Worm (Caenorhabditis elegans): ENCODE data around the gene itr-1.

The itr-1 gene

ce11 chrIV:7722806-7723205 lies 47.8 kb downstream of the itr-1 start, which contains the start of gene C50F7.6:
C50F7.6 (minus strand) TSS chrIV:7723199.
- peak; percentile 53 for TF ChIP-seq egl-5 (tag; optimal IDR thresholded peaks at IDR 0.05)
- TF ChIP-seq mml-1 (tag; optimal IDR thresholded peaks at IDR 0.05): no peak

ce11 chrIV:7723555-7723954 lies 48.6 kb downstream of the itr-1 start:
- TF ChIP-seq egl-5 (tag; optimal IDR thresholded peaks at IDR 0.05) (peak; percentile 76), ceh-16 (tag; optimal IDR thresholded peaks at IDR 0.05) (no peak)

ce11 chrIV:7724912-7725311 lies 49.9 kb downstream of the itr-1 start:
- peak; percentile 73 for TF ChIP-seq lin-39 (tag; optimal IDR thresholded peaks at IDR 0.05)
- no peak for TF ChIP-seq egl-27 (tag; optimal IDR thresholded peaks at IDR 0.05)

- TF ChIP-seq elt-2 (tag; optimal IDR thresholded peaks at IDR 0.05) (peak; percentile 56), ceh-9 (tag; optimal IDR thresholded peaks at IDR 0.05) (no peak), egl-5 (tag; optimal IDR thresholded peaks at IDR 0.05) (no peak), pqm-1 (tag; optimal IDR thresholded peaks at IDR 0.05) (peak; percentile 8)
Observed at ce11 chrIV:7726325-7726724, 51.4 kb downstream of the itr-1 start, which contains the start of gene C50F7.5. C50F7.5 (plus strand) TSS chrIV:7726719.

- TF ChIP-seq nhr-28 (tag; optimal IDR thresholded peaks at IDR 0.05) (no peak), nhr-11 (tag; optimal IDR thresholded peaks at IDR 0.05) (no peak), fkh-10 (GFP tag; optimal IDR thresholded peaks at IDR 0.05) (no peak), ama-1 (optimal IDR thresholded peaks at IDR 0.05) (no peak), elt-2 (tag; optimal IDR thresholded peaks at IDR 0.05) (no peak), nhr-12 (tag; optimal IDR thresholded peaks at IDR 0.05) (no peak), egl-5 (tag; optimal IDR thresholded peaks at IDR 0.05) (no peak), pqm-1 (tag; optimal IDR thresholded peaks at IDR 0.05) (no peak), nhr-77 (tag; optimal IDR thresholded peaks at IDR 0.05) (no peak), lin-39 (tag; optimal IDR thresholded peaks at IDR 0.05) (no peak), zag-1 (tag; optimal IDR thresholded peaks at IDR 0.05) (no peak)
Observed at ce11 chrIV:7727258-7727657, 52.3 kb downstream of the itr-1 start.

ce11 chrIV:7728402-7728963 lies 53.5 kb downstream of the itr-1 start, which contains the start of gene sucg-1:
sucg-1 (plus strand) TSS chrIV:7728913.
- TF ChIP-seq lin-15B (tag; optimal IDR thresholded peaks at IDR 0.05) (peak; percentile 14), ama-1 (optimal IDR thresholded peaks at IDR 0.05) (no peak)

ce11 chrIV:7731960-7732359 lies 57.0 kb downstream of the itr-1 start, which contains the start of the genes C50F7.9 and C50F7.3:
C50F7.9 (minus strand) TSS chrIV:7732060.
C50F7.3 (plus strand) TSS chrIV:7732329.
- TF ChIP-seq lsy-12 (tag; optimal IDR thresholded peaks at IDR 0.05) (no peak), pha-4 (tag; optimal IDR thresholded peaks at IDR 0.05) (no peak), snpc-4 (tag; optimal IDR thresholded peaks at IDR 0.05) (no peak), ztf-11 (tag; optimal IDR thresholded peaks at IDR 0.05) (no peak), ZK546.5 (tag; optimal IDR thresholded peaks at IDR 0.05) (no peak), tbx-2 (tag; optimal IDR thresholded peaks at IDR 0.05) (no peak)

- no peak for TF ChIP-seq nhr-77 (tag; optimal IDR thresholded peaks at IDR 0.05)
- TF ChIP-seq fos-1 (tag; optimal IDR thresholded peaks at IDR 0.05): no peak
- TF ChIP-seq nhr-237 (tag; optimal IDR thresholded peaks at IDR 0.05): no peak
- no peak for TF ChIP-seq hmg-11 (tag; optimal IDR thresholded peaks at IDR 0.05)
- no peak for TF ChIP-seq skn-1 (tag; optimal IDR thresholded peaks at IDR 0.05)
- TF ChIP-seq tbx-2 (tag; optimal IDR thresholded peaks at IDR 0.05): no peak
- no peak for TF ChIP-seq nhr-12 (tag; optimal IDR thresholded peaks at IDR 0.05)
- TF ChIP-seq fkh-10 (GFP tag; optimal IDR thresholded peaks at IDR 0.05): no peak
- no peak for TF ChIP-seq nhr-11 (tag; optimal IDR thresholded peaks at IDR 0.05)
Observed at ce11 chrIV:7734173-7734572, 59.2 kb downstream of the itr-1 start.

ce11 chrIV:7734619-7735018 lies 59.6 kb downstream of the itr-1 start, which contains the start of gene clx-1:
clx-1 (plus strand) TSS chrIV:7734648.
- TF ChIP-seq egl-27 (tag; optimal IDR thresholded peaks at IDR 0.05) (no peak), nhr-12 (tag; optimal IDR thresholded peaks at IDR 0.05) (no peak), fos-1 (tag; optimal IDR thresholded peaks at IDR 0.05) (no peak), mdl-1 (tag; optimal IDR thresholded peaks at IDR 0.05) (no peak), nhr-43 (tag; optimal IDR thresholded peaks at IDR 0.05; ENCODE audit: poor library complexity, severe bottlenecking) (no peak), ztf-4 (tag; optimal IDR thresholded peaks at IDR 0.05) (no peak), nfya-1 (tag; optimal IDR thresholded peaks at IDR 0.05; ENCODE audit: insufficient read depth) (no peak), nhr-25 (tag; optimal IDR thresholded peaks at IDR 0.05) (no peak), tbx-2 (tag; optimal IDR thresholded peaks at IDR 0.05) (no peak), fkh-10 (GFP tag; optimal IDR thresholded peaks at IDR 0.05) (no peak), skn-1 (tag; optimal IDR thresholded peaks at IDR 0.05) (no peak), elt-2 (tag; optimal IDR thresholded peaks at IDR 0.05) (no peak), nhr-23 (tag; optimal IDR thresholded peaks at IDR 0.05) (no peak), fkh-2 (tag; optimal IDR thresholded peaks at IDR 0.05) (no peak), lsy-12 (tag; optimal IDR thresholded peaks at IDR 0.05) (no peak), ceh-16 (tag; optimal IDR thresholded peaks at IDR 0.05) (no peak)

Data from whole organism, L3 larva.